Worm (Caenorhabditis elegans) whole organism, young adult: ENCODE data around the gene nhr-228.
A peak's percentile ranks its signal among the peaks of the same experiment; 100 is the strongest.
"Not testable (repeated sequence)": the region's sequence is repeated elsewhere in the genome, so short reads cannot be mapped to it uniquely, and the experiment has no call there.

Source experiments
- K12H6.12 ChIP-seq: fragments of 200-800 bp; sonication (Bioruptor generic); optimal IDR thresholded peaks from 2 replicates; lab custom pipeline; 2018; ENCODE audit warnings: mild to moderate bottlenecking, missing genetic modification characterization, missing compliant biosample characterization
- T26A5.8 ChIP-seq: sonication (generic microtip); optimal IDR thresholded peaks from 2 replicates; lab custom pipeline; 2016; ENCODE audit warnings: missing genetic modification characterization, missing compliant biosample characterization
- aptf-3 ChIP-seq: fragments of 200-800 bp; sonication (Bioruptor generic); IDR thresholded peaks from 2 replicates; pipeline ENCODE4 v1.3.6; 2022; ENCODE audit warnings: missing genetic modification characterization, missing compliant biosample characterization
- attf-5 ChIP-seq: fragments of 200-800 bp; sonication (Bioruptor generic); optimal IDR thresholded peaks from 2 replicates; lab custom pipeline; 2018; ENCODE audit warnings: mild to moderate bottlenecking, missing genetic modification characterization, missing compliant biosample characterization
- attf-6 ChIP-seq: fragments of 200-800 bp; sonication (Bioruptor generic); IDR thresholded peaks from 2 replicates; pipeline ENCODE4 v1.3.6; 2022; ENCODE audit warnings: missing genetic modification reagents, missing genetic modification characterization, missing compliant biosample characterization
- egl-44 ChIP-seq: fragments of 200-800 bp; sonication (Bioruptor generic); IDR thresholded peaks from 2 replicates; pipeline ENCODE4 v1.3.6; 2022; ENCODE audit warnings: missing genetic modification reagents, missing genetic modification characterization, missing compliant biosample characterization
- egrh-3 ChIP-seq: fragments of 200-800 bp; sonication (Bioruptor generic); IDR thresholded peaks from 2 replicates; pipeline ENCODE4 v1.3.6; 2022; ENCODE audit warnings: missing genetic modification reagents, missing genetic modification characterization, missing compliant biosample characterization
- madf-6 ChIP-seq: fragments of 200-800 bp; sonication (Bioruptor generic); IDR thresholded peaks from 2 replicates; pipeline ENCODE4 v1.3.6; 2022; ENCODE audit warnings: missing genetic modification reagents, missing genetic modification characterization, missing compliant biosample characterization
- mcd-1 ChIP-seq: fragments of 200-800 bp; sonication (Bioruptor generic); IDR thresholded peaks from 2 replicates; pipeline ENCODE4 v1.3.6; 2022; ENCODE audit warnings: missing genetic modification reagents, missing genetic modification characterization, missing compliant biosample characterization
- snpc-4 ChIP-seq, 5 experiments: fragments of 150-350 bp in 1 of 5; sonication (generic microtip) in 4 of 5; optimal IDR thresholded peaks; 2 replicates each; lab custom pipeline; 2014 to 2018; ENCODE audit warnings: missing genetic modification characterization in 5 of 5, missing biosample characterization in 3 of 5, antibody characterized with exemption in 2 of 5, mild to moderate bottlenecking in 2 of 5, missing compliant biosample characterization in 2 of 5, missing genotype in 2 of 5, moderate library complexity in 2 of 5, missing genetic modification reagents in 1 of 5
- ztf-22 ChIP-seq: fragments of 200-800 bp; sonication (Bioruptor generic); optimal IDR thresholded peaks from 2 replicates; lab custom pipeline; 2018; ENCODE audit warnings: mild to moderate bottlenecking, missing genetic modification characterization, moderate library complexity, missing compliant biosample characterization

nhr-228 gene

DNA sequence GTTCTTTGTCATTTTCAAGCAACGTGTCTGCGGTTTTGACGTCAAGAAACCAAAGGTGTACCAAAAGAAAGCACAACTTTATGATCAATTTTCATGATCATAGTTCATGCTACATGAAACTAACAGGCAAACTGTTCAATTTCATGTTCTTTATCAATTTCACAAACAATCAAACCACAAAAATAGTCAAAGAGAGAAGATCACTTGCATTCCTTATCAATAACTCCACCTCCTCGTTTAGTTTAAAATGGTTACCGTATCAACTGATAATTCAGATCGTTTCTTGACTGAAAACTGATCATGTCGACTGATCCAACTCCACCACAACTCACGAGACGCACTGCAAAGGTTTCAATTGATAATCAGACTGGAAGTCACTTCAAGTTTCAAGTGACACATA lies 48.6 kb downstream of the nhr-228 start, which contains the start of gene pud-1.1:
Gene pud-1.1, plus strand, starts transcription at position 301 of the 400 bp plus-strand sequence.
- not testable (repeated sequence) for TF ChIP-seq T26A5.8 (tag; lab: Kevin White, UChicago); attf-6 (GFP tag; lab: Robert Waterston, UW); attf-5 (GFP tag; lab: Kevin White, UChicago)

DNA sequence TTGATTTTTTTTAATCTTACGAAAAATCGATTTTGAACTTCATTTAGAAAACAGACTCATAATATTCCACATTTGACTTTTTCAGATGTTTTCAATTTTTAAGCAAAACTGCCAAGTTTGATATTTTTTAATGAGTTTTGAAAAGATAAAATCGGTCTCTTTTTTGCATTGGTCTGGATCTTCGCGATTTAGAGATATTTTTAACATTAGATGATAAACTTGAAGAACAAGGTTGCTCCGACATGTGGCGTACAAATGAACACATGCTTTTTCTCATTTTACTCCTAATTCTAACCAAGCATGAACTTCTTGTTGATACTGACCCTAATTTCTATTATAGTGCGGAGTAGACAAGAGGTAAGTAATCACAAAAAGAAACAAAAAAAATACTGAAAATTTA lies 50.1 kb downstream of the nhr-228 start, which contains the start of gene irld-32:
Gene irld-32, plus strand, starts transcription at position 301 of the 400 bp plus-strand sequence.
- TF ChIP-seq egl-44; ztf-22 (GFP tag; lab: Kevin White, UChicago); K12H6.12 (tag; lab: Kevin White, UChicago): not testable (repeated sequence)

DNA sequence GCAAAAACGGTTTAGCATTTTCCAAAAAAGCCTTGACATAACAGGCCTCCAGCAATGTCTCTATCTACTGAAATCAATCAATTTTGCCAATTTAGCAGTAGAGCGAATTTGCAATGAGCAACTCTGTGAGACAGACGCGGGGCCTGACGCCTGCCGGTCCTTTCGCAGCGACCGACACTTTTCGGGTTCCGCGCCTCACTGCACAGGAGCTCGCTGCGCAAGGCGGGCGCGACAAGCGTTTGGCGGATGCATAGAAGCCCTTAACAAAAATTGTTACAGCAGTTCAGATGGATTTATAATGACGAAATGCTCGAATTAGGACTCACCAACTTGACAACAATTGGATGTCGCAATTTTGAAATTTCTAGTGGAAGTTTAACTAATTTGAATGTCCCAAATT lies 51.3 kb downstream of the nhr-228 start:
- 0 out of 2 replicates have a peak, but pooled peaks have one; percentile 7 for TF ChIP-seq madf-6 (GFP tag; lab: Robert Waterston, UW)
- 0 out of 2 replicates have a peak, but pooled peaks have one; percentile 70 for TF ChIP-seq aptf-3 (GFP tag; lab: Robert Waterston, UW)
- TF ChIP-seq mcd-1 (GFP tag; lab: Robert Waterston, UW): peak; percentile 52
- TF ChIP-seq egrh-3 (GFP tag; lab: Robert Waterston, UW): peak; percentile 72; the same call in 1 of the 2 replicates
- TF ChIP-seq snpc-4 (GFP tag; optimal IDR thresholded peaks at IDR 0.05; lab: Kevin White, UChicago): not testable (repeated sequence)
- peak in 1 of 4 experiments; percentile 8 for TF ChIP-seq snpc-4 (tag; optimal IDR thresholded peaks at IDR 0.05; lab: Kevin White, UChicago)
